Worm (Caenorhabditis elegans) whole organism, mixed stage, embryonic: ENCODE results near the gene ceh-27.

Experiments used
- blmp-1 ChIP-seq: fragments of 150-350 bp; optimal IDR thresholded peaks from 2 replicates; lab custom pipeline; 2014; ENCODE audit warnings: missing biosample characterization, missing genetic modification characterization
- ceh-83 ChIP-seq: fragments of 200-800 bp; sonication (Bioruptor generic); optimal IDR thresholded peaks from 2 replicates; lab custom pipeline; 2018; ENCODE audit warnings: mild to moderate bottlenecking, missing genetic modification characterization, missing compliant biosample characterization
- cnd-1 ChIP-seq: fragments of 200-800 bp; sonication (Bioruptor generic); optimal IDR thresholded peaks from 2 replicates; lab custom pipeline; 2018; ENCODE audit warnings: mild to moderate bottlenecking, missing genetic modification characterization, missing compliant biosample characterization
- elt-3 ChIP-seq: fragments of 150-350 bp; optimal IDR thresholded peaks from 2 replicates; lab custom pipeline; 2014; ENCODE audit warnings: missing biosample characterization, missing genetic modification characterization
- nhr-12 ChIP-seq: fragments of 150-350 bp; optimal IDR thresholded peaks from 2 replicates; lab custom pipeline; 2014; ENCODE audit warnings: missing biosample characterization, missing genetic modification characterization
- nhr-28 ChIP-seq: fragments of 150-350 bp; optimal IDR thresholded peaks from 2 replicates; lab custom pipeline; 2014; ENCODE audit warnings: missing biosample characterization, missing genetic modification characterization
- pha-4 ChIP-seq: fragments of 150-350 bp; optimal IDR thresholded peaks from 2 replicates; lab custom pipeline; 2018; ENCODE audit warnings: missing biosample characterization, missing genetic modification reagents, missing genetic modification characterization
- unc-39 ChIP-seq: fragments of 150-350 bp; optimal IDR thresholded peaks from 2 replicates; lab custom pipeline; 2014; ENCODE audit warnings: missing biosample characterization, missing genetic modification characterization
- zip-8 ChIP-seq: fragments of 150-350 bp; optimal IDR thresholded peaks from 2 replicates; lab custom pipeline; 2014; ENCODE audit warnings: missing biosample characterization, missing genetic modification characterization
- ztf-11 ChIP-seq: fragments of 150-350 bp; optimal IDR thresholded peaks from 2 replicates; lab custom pipeline; 2014; ENCODE audit warnings: missing biosample characterization, missing genetic modification characterization

- no peak for TF ChIP-seq ztf-11 (tag; lab: Kevin White, UChicago)
- TF ChIP-seq nhr-28 (tag; lab: Kevin White, UChicago) = no peak
- TF ChIP-seq cnd-1 (tag; lab: Kevin White, UChicago) = no peak
- TF ChIP-seq elt-3 = no peak
- no peak for TF ChIP-seq ceh-83
- TF ChIP-seq zip-8 (tag; lab: Kevin White, UChicago) = no peak
- no peak for TF ChIP-seq unc-39 (tag; lab: Kevin White, UChicago)
- TF ChIP-seq blmp-1 = no peak
- no peak for TF ChIP-seq pha-4 (tag; lab: Kevin White, UChicago)
- TF ChIP-seq nhr-12 (tag; lab: Kevin White, UChicago) = no peak
Measured at ce11 chrV:11629222-11630026, 35.5 kb downstream of the ceh-27 start, which contains the start of gene F35B12.10.
